Fruit fly (Drosophila melanogaster) whole organism, prepupa: ENCODE data around the gene CG11703.

Source experiments
- Blimp-1 ChIP-seq: fragments of 200-800 bp; sonication (Bioruptor generic); optimal IDR thresholded peaks from 3 replicates; lab custom pipeline; 2017; ENCODE audit warnings: missing biosample characterization, missing genetic modification characterization, mild to moderate bottlenecking, moderate library complexity, missing genetic modification reagents
- CG10631 ChIP-seq: fragments of 200-800 bp; sonication (Bioruptor generic); optimal IDR thresholded peaks from 2 replicates; lab custom pipeline; 2016; ENCODE audit warnings: missing biosample characterization, missing genetic modification characterization
- CG10669 ChIP-seq: fragments of 200-800 bp; sonication (Bioruptor generic); optimal IDR thresholded peaks from 3 replicates; lab custom pipeline; 2018; ENCODE audit warnings: missing biosample characterization, mild to moderate bottlenecking, missing genetic modification characterization, moderate library complexity
- CG11294 ChIP-seq: fragments of 200-800 bp; sonication (Bioruptor generic); IDR thresholded peaks from 2 replicates; pipeline ENCODE4 v1.3.6; 2022; ENCODE audit warnings: missing biosample characterization, missing genetic modification characterization
- CG11762 ChIP-seq: fragments of 200-800 bp; sonication (Bioruptor generic); optimal IDR thresholded peaks from 3 replicates; lab custom pipeline; 2016; ENCODE audit warnings: missing biosample characterization, missing genetic modification characterization; ENCODE audit not compliant: insufficient read depth
- CG11902 ChIP-seq: fragments of 200-800 bp; sonication (Bioruptor generic); optimal IDR thresholded peaks from 3 replicates; lab custom pipeline; 2016; ENCODE audit warnings: missing biosample characterization, missing genetic modification characterization
- CG15336 ChIP-seq: fragments of 200-800 bp; sonication (Bioruptor generic); IDR thresholded peaks from 2 replicates; pipeline ENCODE4 v1.3.6; 2022; ENCODE audit warnings: missing biosample characterization, missing genetic modification characterization
- CG1621 ChIP-seq: fragments of 200-800 bp; sonication (Bioruptor generic); optimal IDR thresholded peaks from 3 replicates; lab custom pipeline; 2018; ENCODE audit warnings: missing biosample characterization, mild to moderate bottlenecking, missing genetic modification characterization
- CG16779 ChIP-seq: fragments of 200-800 bp; sonication (Bioruptor generic); optimal IDR thresholded peaks from 3 replicates; lab custom pipeline; 2017; ENCODE audit warnings: missing biosample characterization, mild to moderate bottlenecking, missing genetic modification characterization
- CG3032 ChIP-seq: fragments of 200-800 bp; optimal IDR thresholded peaks from 2 replicates; lab custom pipeline; 2019; ENCODE audit warnings: missing biosample characterization, mild to moderate bottlenecking, missing genetic modification characterization, moderate library complexity
- CG31627 ChIP-seq: fragments of 200-800 bp; sonication (Bioruptor generic); optimal IDR thresholded peaks from 3 replicates; lab custom pipeline; 2016; ENCODE audit warnings: missing biosample characterization, missing genetic modification characterization
- CG32006 ChIP-seq: fragments of 200-800 bp; sonication (Bioruptor generic); optimal IDR thresholded peaks from 3 replicates; lab custom pipeline; 2017; ENCODE audit warnings: missing biosample characterization, mild to moderate bottlenecking, missing genetic modification characterization
- CG34406 ChIP-seq: fragments of 200-800 bp; sonication (Bioruptor generic); optimal IDR thresholded peaks from 3 replicates; lab custom pipeline; 2016; ENCODE audit warnings: missing biosample characterization, missing genetic modification characterization
- CG3919 ChIP-seq: fragments of 200-800 bp; sonication (Bioruptor generic); optimal IDR thresholded peaks from 3 replicates; lab custom pipeline; 2016; ENCODE audit warnings: missing biosample characterization, missing genetic modification characterization
- CG4318 ChIP-seq: fragments of 200-800 bp; sonication (Bioruptor generic); optimal IDR thresholded peaks from 3 replicates; lab custom pipeline; 2017; ENCODE audit warnings: missing biosample characterization, mild to moderate bottlenecking, missing genetic modification characterization
- CG6276 ChIP-seq: fragments of 200-800 bp; sonication (Bioruptor generic); optimal IDR thresholded peaks from 2 replicates; lab custom pipeline; 2017; ENCODE audit warnings: missing biosample characterization, mild to moderate bottlenecking, missing genetic modification characterization
- CG6792 ChIP-seq: fragments of 200-800 bp; sonication (Bioruptor generic); optimal IDR thresholded peaks from 3 replicates; lab custom pipeline; 2016; ENCODE audit warnings: missing biosample characterization, missing genetic modification characterization
- CG6808 ChIP-seq: fragments of 200-800 bp; sonication (Bioruptor generic); optimal IDR thresholded peaks from 3 replicates; lab custom pipeline; 2017; ENCODE audit warnings: missing biosample characterization, missing genetic modification characterization, mild to moderate bottlenecking, moderate library complexity, missing genetic modification reagents
- CG6854 ChIP-seq: fragments of 200-800 bp; sonication (Bioruptor generic); optimal IDR thresholded peaks from 2 replicates; lab custom pipeline; 2017; ENCODE audit warnings: missing biosample characterization, mild to moderate bottlenecking, missing genetic modification characterization
- CG7368 ChIP-seq: fragments of 200-800 bp; sonication (Bioruptor generic); optimal IDR thresholded peaks from 3 replicates; lab custom pipeline; 2016; ENCODE audit warnings: missing biosample characterization, missing genetic modification characterization
- CG8119 ChIP-seq: fragments of 200-800 bp; sonication (Bioruptor generic); IDR thresholded peaks from 3 replicates; pipeline ENCODE4 v1.3.6; 2022; ENCODE audit warnings: missing biosample characterization, missing genetic modification characterization
- CG8319 ChIP-seq: fragments of 200-800 bp; sonication (Bioruptor generic); optimal IDR thresholded peaks from 3 replicates; lab custom pipeline; 2016; ENCODE audit warnings: missing biosample characterization, missing genetic modification characterization
- CG8632 ChIP-seq: fragments of 200-800 bp; sonication (Bioruptor generic); optimal IDR thresholded peaks from 3 replicates; lab custom pipeline; 2016; ENCODE audit warnings: missing biosample characterization, missing genetic modification characterization
- CG9139 ChIP-seq: fragments of 200-800 bp; sonication (Bioruptor generic); optimal IDR thresholded peaks from 3 replicates; lab custom pipeline; 2017; ENCODE audit warnings: missing biosample characterization, mild to moderate bottlenecking, missing genetic modification characterization
- Eip78C ChIP-seq: fragments of 200-800 bp; sonication (Bioruptor generic); peaks from one replicate; lab custom pipeline; 2016; ENCODE audit warnings: missing biosample characterization, missing genetic modification characterization
- Eip93F ChIP-seq: fragments of 200-800 bp; sonication (Bioruptor generic); optimal IDR thresholded peaks from 2 replicates; lab custom pipeline; 2016; ENCODE audit warnings: missing biosample characterization, mild to moderate bottlenecking, missing genetic modification characterization
- Ets21C ChIP-seq: fragments of 200-800 bp; sonication (Bioruptor generic); optimal IDR thresholded peaks from 3 replicates; lab custom pipeline; 2016; ENCODE audit warnings: missing biosample characterization, missing genetic modification characterization
- Ets96B ChIP-seq: fragments of 200-800 bp; optimal IDR thresholded peaks from 2 replicates; lab custom pipeline; 2019; ENCODE audit warnings: missing biosample characterization, mild to moderate bottlenecking, missing genetic modification characterization, moderate library complexity
- Gug ChIP-seq: fragments of 200-800 bp; sonication (Bioruptor generic); IDR thresholded peaks from 2 replicates; pipeline ENCODE4 v1.3.6; 2022; ENCODE audit warnings: missing biosample characterization, missing genetic modification characterization
- Hr39 ChIP-seq: fragments of 200-800 bp; sonication (Bioruptor generic); optimal IDR thresholded peaks from 2 replicates; lab custom pipeline; 2016; ENCODE audit warnings: missing biosample characterization, missing genetic modification characterization
- Lpt ChIP-seq: fragments of 200-800 bp; sonication (Bioruptor generic); optimal IDR thresholded peaks from 3 replicates; lab custom pipeline; 2016; ENCODE audit warnings: missing biosample characterization, missing genetic modification characterization
- Smox ChIP-seq: fragments of 200-800 bp; sonication (Bioruptor generic); optimal IDR thresholded peaks from 3 replicates; lab custom pipeline; 2016; ENCODE audit warnings: missing biosample characterization, missing genetic modification characterization
- Sox14 ChIP-seq: fragments of 200-800 bp; sonication (Bioruptor generic); optimal IDR thresholded peaks from 3 replicates; lab custom pipeline; 2016; ENCODE audit warnings: missing biosample characterization, missing genetic modification characterization
- achi ChIP-seq: fragments of 200-800 bp; sonication (Bioruptor generic); optimal IDR thresholded peaks from 3 replicates; lab custom pipeline; 2016; ENCODE audit warnings: missing biosample characterization, missing genetic modification characterization
- acj6 ChIP-seq: fragments of 200-800 bp; sonication (Bioruptor generic); optimal IDR thresholded peaks from 3 replicates; lab custom pipeline; 2016; ENCODE audit warnings: missing biosample characterization, missing genetic modification characterization
- cyc ChIP-seq: fragments of 200-800 bp; sonication (Bioruptor generic); optimal IDR thresholded peaks from 3 replicates; lab custom pipeline; 2016; ENCODE audit warnings: missing biosample characterization, missing genetic modification characterization
- dac ChIP-seq: fragments of 200-800 bp; sonication (Bioruptor generic); optimal IDR thresholded peaks from 2 replicates; lab custom pipeline; 2017; ENCODE audit warnings: missing biosample characterization, mild to moderate bottlenecking, missing genetic modification characterization
- dsx ChIP-seq: fragments of 200-800 bp; optimal IDR thresholded peaks from 3 replicates; lab custom pipeline; 2019; ENCODE audit warnings: missing biosample characterization, mild to moderate bottlenecking, missing genetic modification characterization, moderate library complexity; ENCODE audit not compliant: poor library complexity, severe bottlenecking
- esn ChIP-seq: fragments of 200-800 bp; sonication (Bioruptor generic); optimal IDR thresholded peaks from 2 replicates; lab custom pipeline; 2016; ENCODE audit warnings: missing biosample characterization, mild to moderate bottlenecking, missing genetic modification characterization, moderate library complexity
- fd59A ChIP-seq: fragments of 200-800 bp; sonication (Bioruptor generic); optimal IDR thresholded peaks from 2 replicates; lab custom pipeline; 2017; ENCODE audit warnings: missing biosample characterization, mild to moderate bottlenecking, missing genetic modification characterization, missing genetic modification reagents
- fd85E ChIP-seq: fragments of 200-800 bp; sonication (Bioruptor generic); optimal IDR thresholded peaks from 3 replicates; lab custom pipeline; 2016; ENCODE audit warnings: missing biosample characterization, missing genetic modification characterization
- fkh ChIP-seq: fragments of 200-800 bp; sonication (Bioruptor generic); optimal IDR thresholded peaks from 3 replicates; lab custom pipeline; 2017; ENCODE audit warnings: missing biosample characterization, mild to moderate bottlenecking, missing genetic modification characterization, moderate library complexity
- pdm3 ChIP-seq: fragments of 200-800 bp; sonication (Bioruptor generic); optimal IDR thresholded peaks from 3 replicates; lab custom pipeline; 2016; ENCODE audit warnings: missing biosample characterization, missing genetic modification characterization
- salr ChIP-seq, 2 experiments: fragments of 200-800 bp; sonication (Bioruptor generic); optimal IDR thresholded peaks; 3 replicates each; lab custom pipeline; 2016 to 2018; ENCODE audit warnings: missing biosample characterization in 2 of 2, missing genetic modification characterization in 2 of 2, mild to moderate bottlenecking in 1 of 2
- spab ChIP-seq: fragments of 200-800 bp; sonication (Bioruptor generic); optimal IDR thresholded peaks from 2 replicates; lab custom pipeline; 2017; ENCODE audit warnings: missing biosample characterization, mild to moderate bottlenecking, missing genetic modification characterization, missing genetic modification reagents
- ss ChIP-seq, 2 experiments: fragments of 200-800 bp; sonication (Bioruptor generic); optimal IDR thresholded peaks; 2 replicates in 1 of 2; 3 replicates in 1 of 2; lab custom pipeline; 2017 to 2018; ENCODE audit warnings: mild to moderate bottlenecking in 2 of 2, missing biosample characterization in 2 of 2, missing genetic modification characterization in 2 of 2, moderate library complexity in 1 of 2
- svp ChIP-seq: fragments of 200-800 bp; sonication (Bioruptor generic); peaks from one replicate; lab custom pipeline; 2016; ENCODE audit warnings: missing biosample characterization, missing genetic modification characterization
- topi ChIP-seq: fragments of 200-800 bp; sonication (Bioruptor generic); optimal IDR thresholded peaks from 3 replicates; lab custom pipeline; 2016; ENCODE audit warnings: missing biosample characterization, missing genetic modification characterization

CG11703 gene

dm6 chr3R:19181214-19181613 lies 46.8 kb downstream of the CG11703 start (continued):
- peak; percentile 66 for TF ChIP-seq fd59A (GFP tag; lab: Kevin White, UChicago)
- TF ChIP-seq Hr39, result peak; percentile 62
- peak; percentile 69 for TF ChIP-seq Sox14 (GFP tag; lab: Kevin White, UChicago)
- peak; percentile 39 for TF ChIP-seq dsx (GFP tag; lab: Kevin White, UChicago)
- peak; percentile 61 for TF ChIP-seq CG7368 (GFP tag; lab: Kevin White, UChicago)
- TF ChIP-seq Blimp-1, result no peak
- TF ChIP-seq Eip93F (GFP tag; lab: Kevin White, UChicago), result no peak

dm6 chr3R:19180263-19180893 lies 47.6 kb downstream of the CG11703 start, which contains the start of the genes CG5555 and myd:
TSS of gene CG5555 (minus strand) at chr3R:19180538.
TSS of gene myd (plus strand) at chr3R:19180659.
- peak; percentile 79 for TF ChIP-seq svp (GFP tag; lab: Kevin White, UChicago)
- TF ChIP-seq salr (GFP tag; optimal IDR thresholded peaks at IDR 0.05; lab: Kevin White, UChicago), result no peak
- no peak for TF ChIP-seq dac
- TF ChIP-seq achi (GFP tag; lab: Kevin White, UChicago), result peak; percentile 58
- TF ChIP-seq CG1621 (tag; lab: Kevin White, UChicago), result peak; percentile 33
- peak; percentile 57 for TF ChIP-seq topi (GFP tag; lab: Kevin White, UChicago)
- TF ChIP-seq CG11294, result no peak; the same call in 1 of the 2 replicates
- TF ChIP-seq CG7368 (GFP tag; lab: Kevin White, UChicago), result peak; percentile 20
- peak; percentile 70 for TF ChIP-seq CG34406 (GFP tag; lab: Kevin White, UChicago)
- TF ChIP-seq Eip93F (GFP tag; lab: Kevin White, UChicago), result peak; percentile 16
- TF ChIP-seq CG6792, result peak; percentile 51
- TF ChIP-seq CG8632 (GFP tag; lab: Kevin White, UChicago), result peak; percentile 54
- peak; percentile 46 for TF ChIP-seq Ets96B (tag; lab: Kevin White, UChicago)
- TF ChIP-seq CG3032 (tag; lab: Kevin White, UChicago), result peak; percentile 48
- TF ChIP-seq CG3919 (GFP tag; lab: Kevin White, UChicago), result peak; percentile 16
- TF ChIP-seq pdm3 (GFP tag; lab: Kevin White, UChicago), result peak; percentile 75
- TF ChIP-seq CG9139 (GFP tag; lab: Kevin White, UChicago), result peak; percentile 28
- no peak for TF ChIP-seq CG8319
- no peak for TF ChIP-seq CG10669 (GFP tag; lab: Kevin White, UChicago)
- no peak for TF ChIP-seq CG11762
- no peak for TF ChIP-seq CG16779 (tag; lab: Kevin White, UChicago)
- no peak for TF ChIP-seq spab (GFP tag; lab: Kevin White, UChicago)
- peak; percentile 55 for TF ChIP-seq CG31627 (GFP tag; lab: Kevin White, UChicago)
- TF ChIP-seq Lpt (GFP tag; lab: Kevin White, UChicago), result peak; percentile 17
- peak; percentile 74 for TF ChIP-seq esn (GFP tag; lab: Kevin White, UChicago)
- no peak; the same call in 1 of the 3 replicates for TF ChIP-seq CG8119 (GFP tag; lab: Robert Waterston, UW)
- TF ChIP-seq CG6276 (GFP tag; lab: Kevin White, UChicago), result no peak
- TF ChIP-seq Gug, result no peak
- peak; percentile 9 for TF ChIP-seq fkh (GFP tag; lab: Kevin White, UChicago)
- no peak for TF ChIP-seq CG32006 (GFP tag; lab: Kevin White, UChicago)
- peak; percentile 74 for TF ChIP-seq CG15336
- peak; percentile 53 for TF ChIP-seq acj6 (GFP tag; lab: Kevin White, UChicago)
- no peak for TF ChIP-seq CG10631
- no peak for TF ChIP-seq CG6808 (GFP tag; lab: Kevin White, UChicago)
- peak; percentile 45 for TF ChIP-seq Ets21C (GFP tag; lab: Kevin White, UChicago)
- TF ChIP-seq fd59A (GFP tag; lab: Kevin White, UChicago), result peak; percentile 11
- TF ChIP-seq CG11902 (GFP tag; lab: Kevin White, UChicago), result no peak
- peak; percentile 29 to 54 for TF ChIP-seq ss (GFP tag; optimal IDR thresholded peaks at IDR 0.05; lab: Kevin White, UChicago)
- no peak for TF ChIP-seq Smox (GFP tag; lab: Kevin White, UChicago)
- peak; percentile 88 for TF ChIP-seq Eip78C
- no peak for TF ChIP-seq fd85E (GFP tag; lab: Kevin White, UChicago)
- peak; percentile 2 for TF ChIP-seq CG4318
- TF ChIP-seq Blimp-1, result peak; percentile 89
- peak; percentile 39 for TF ChIP-seq cyc
- TF ChIP-seq CG6854, result no peak
